Worm (Caenorhabditis elegans): ENCODE results near the gene D1044.7.

D1044.7 gene

ce11 chrIII:5501358-5502287, 6.9 kb downstream of the D1044.7 start, which contains the start of gene R02F2.1:
R02F2.1 (plus strand) TSS chrIII:5501885.
- TF ChIP-seq tra-4 (tag; optimal IDR thresholded peaks at IDR 0.05) (no peak), pes-1 (GFP tag; IDR thresholded peaks at IDR 0.05) (no peak), ets-7 (tag; optimal IDR thresholded peaks at IDR 0.05) (no peak), B0310.2 (tag; optimal IDR thresholded peaks at IDR 0.05) (no peak), ama-1 (optimal IDR thresholded peaks at IDR 0.05) (no peak), scrt-1 (GFP tag; IDR thresholded peaks at IDR 0.05) (no peak), aly-1 (tag; optimal IDR thresholded peaks at IDR 0.05) (no peak), tbx-37 (GFP tag; conservative IDR thresholded peaks at IDR 0.05) (no peak), ceh-36 (tag; optimal IDR thresholded peaks at IDR 0.05) (no peak), sea-1 (GFP tag; conservative IDR thresholded peaks at IDR 0.05) (no peak), tbx-11 (GFP tag; IDR thresholded peaks at IDR 0.05) (no peak), hmbx-1 (tag; optimal IDR thresholded peaks at IDR 0.05) (no peak), hmg-4 (GFP tag; optimal IDR thresholded peaks at IDR 0.05) (no peak)

ce11 chrIII:5500732-5501131, 7.8 kb downstream of the D1044.7 start:
- TF ChIP-seq hmbx-1 (tag; optimal IDR thresholded peaks at IDR 0.05) (no peak), B0310.2 (tag; optimal IDR thresholded peaks at IDR 0.05) (no peak), hmg-4 (GFP tag; optimal IDR thresholded peaks at IDR 0.05) (no peak), aly-1 (tag; optimal IDR thresholded peaks at IDR 0.05) (no peak), tra-4 (tag; optimal IDR thresholded peaks at IDR 0.05) (no peak), ceh-13 (GFP tag; optimal IDR thresholded peaks at IDR 0.05) (no peak), F13C5.2 (tag; optimal IDR thresholded peaks at IDR 0.05) (no peak), ama-1 (optimal IDR thresholded peaks at IDR 0.05) (no peak)

ce11 chrIII:5499942-5500341, 8.6 kb downstream of the D1044.7 start:
- no peak for TF ChIP-seq tbx-37 (GFP tag; conservative IDR thresholded peaks at IDR 0.05)
- no peak for TF ChIP-seq hmg-4 (GFP tag; optimal IDR thresholded peaks at IDR 0.05)
- TF ChIP-seq F13C5.2 (tag; optimal IDR thresholded peaks at IDR 0.05): no peak
- no peak for TF ChIP-seq tra-4 (tag; optimal IDR thresholded peaks at IDR 0.05)
- no peak for TF ChIP-seq aly-1 (tag; optimal IDR thresholded peaks at IDR 0.05)
- no peak for TF ChIP-seq flt-1 (GFP tag; IDR thresholded peaks at IDR 0.05)
- no peak for TF ChIP-seq ets-7 (tag; optimal IDR thresholded peaks at IDR 0.05)
- TF ChIP-seq tbx-11 (GFP tag; IDR thresholded peaks at IDR 0.05): no peak
- TF ChIP-seq ceh-36 (tag; optimal IDR thresholded peaks at IDR 0.05): no peak
- no peak for TF ChIP-seq sea-1 (GFP tag; conservative IDR thresholded peaks at IDR 0.05)
- TF ChIP-seq scrt-1 (GFP tag; IDR thresholded peaks at IDR 0.05): no peak
- TF ChIP-seq hmbx-1 (tag; optimal IDR thresholded peaks at IDR 0.05): no peak
- TF ChIP-seq ceh-13 (GFP tag; optimal IDR thresholded peaks at IDR 0.05): no peak
- no peak for TF ChIP-seq pes-1 (GFP tag; IDR thresholded peaks at IDR 0.05)
- TF ChIP-seq hnd-1 (tag; optimal IDR thresholded peaks at IDR 0.05): no peak
- TF ChIP-seq B0310.2 (tag; optimal IDR thresholded peaks at IDR 0.05): no peak

ce11 chrIII:5498973-5499372, 9.6 kb downstream of the D1044.7 start, which contains the start of gene R02F2.9:
R02F2.9 (plus strand) TSS chrIII:5499190.
- TF ChIP-seq tbx-37 (GFP tag; conservative IDR thresholded peaks at IDR 0.05) (no peak), F13C5.2 (tag; optimal IDR thresholded peaks at IDR 0.05) (peak; percentile 36), hmg-4 (GFP tag; optimal IDR thresholded peaks at IDR 0.05) (no peak)

ce11 chrIII:5495168-5495567, 13.4 kb downstream of the D1044.7 start, which contains the start of gene R02F2.8:
R02F2.8 (minus strand) TSS chrIII:5495268.
- TF ChIP-seq ets-7 (tag; optimal IDR thresholded peaks at IDR 0.05) (no peak), ceh-36 (tag; optimal IDR thresholded peaks at IDR 0.05) (no peak), hmg-4 (GFP tag; optimal IDR thresholded peaks at IDR 0.05) (no peak), flt-1 (GFP tag; IDR thresholded peaks at IDR 0.05) (no peak), sea-1 (GFP tag; conservative IDR thresholded peaks at IDR 0.05) (no peak), hnd-1 (tag; optimal IDR thresholded peaks at IDR 0.05) (no peak), F13C5.2 (tag; optimal IDR thresholded peaks at IDR 0.05) (no peak)

- TF ChIP-seq scrt-1 (GFP tag; IDR thresholded peaks at IDR 0.05) (no peak), hmg-4 (GFP tag; optimal IDR thresholded peaks at IDR 0.05) (no peak), ama-1 (optimal IDR thresholded peaks at IDR 0.05) (no peak), ets-7 (tag; optimal IDR thresholded peaks at IDR 0.05) (no peak), pes-1 (GFP tag; IDR thresholded peaks at IDR 0.05) (no peak), hnd-1 (tag; optimal IDR thresholded peaks at IDR 0.05) (no peak), ceh-13 (GFP tag; optimal IDR thresholded peaks at IDR 0.05) (no peak), tbx-11 (GFP tag; IDR thresholded peaks at IDR 0.05) (no peak), hmbx-1 (tag; optimal IDR thresholded peaks at IDR 0.05) (no peak), tbx-37 (GFP tag; conservative IDR thresholded peaks at IDR 0.05) (no peak), sea-1 (GFP tag; conservative IDR thresholded peaks at IDR 0.05) (no peak), aly-1 (tag; optimal IDR thresholded peaks at IDR 0.05) (no peak), B0310.2 (tag; optimal IDR thresholded peaks at IDR 0.05) (no peak), F13C5.2 (tag; optimal IDR thresholded peaks at IDR 0.05) (no peak), ceh-36 (tag; optimal IDR thresholded peaks at IDR 0.05) (no peak), flt-1 (GFP tag; IDR thresholded peaks at IDR 0.05) (no peak)
Measured at ce11 chrIII:5487087-5487603, 21.4 kb downstream of the D1044.7 start, which contains the start of gene osg-1. osg-1 (plus strand) TSS chrIII:5487553.

ce11 chrIII:5486345-5486744, 22.2 kb downstream of the D1044.7 start:
- TF ChIP-seq aly-1 (tag; optimal IDR thresholded peaks at IDR 0.05): no peak
- no peak for TF ChIP-seq hnd-1 (tag; optimal IDR thresholded peaks at IDR 0.05)
- TF ChIP-seq sea-1 (GFP tag; conservative IDR thresholded peaks at IDR 0.05): no peak
- TF ChIP-seq scrt-1 (GFP tag; IDR thresholded peaks at IDR 0.05): no peak
- no peak for TF ChIP-seq pes-1 (GFP tag; IDR thresholded peaks at IDR 0.05)
- no peak for TF ChIP-seq ceh-13 (GFP tag; optimal IDR thresholded peaks at IDR 0.05)
- TF ChIP-seq tra-4 (tag; optimal IDR thresholded peaks at IDR 0.05): no peak
- no peak for TF ChIP-seq tbx-37 (GFP tag; conservative IDR thresholded peaks at IDR 0.05)
- TF ChIP-seq F13C5.2 (tag; optimal IDR thresholded peaks at IDR 0.05): no peak
- no peak for TF ChIP-seq B0310.2 (tag; optimal IDR thresholded peaks at IDR 0.05)
